Worm (Caenorhabditis elegans): Measurements from ENCODE around the gene lido-16.

- no peak for TF ChIP-seq ceh-18 (tag; optimal IDR thresholded peaks at IDR 0.05)
- no peak for TF ChIP-seq pat-9 (tag; optimal IDR thresholded peaks at IDR 0.05)
These were observed 34.9 kb upstream of the lido-16 start for ce11 chrII:6519703-6520102.

Measured in whole organism, late embryonic.